Fruit fly (Drosophila melanogaster) whole organism, embryonic: ENCODE measurements around the gene Est-Q.

ENCODE experiments used
- Asciz ChIP-seq: fragments of 200-800 bp; sonication (Bioruptor generic); optimal IDR thresholded peaks from 2 replicates; lab custom pipeline; 2017; ENCODE audit warnings: missing biosample characterization, mild to moderate bottlenecking, missing genetic modification characterization, missing genetic modification reagents
- Bdp1 ChIP-seq: fragments of 200-800 bp; sonication (Bioruptor generic); optimal IDR thresholded peaks from 3 replicates; lab custom pipeline; 2016; ENCODE audit warnings: missing biosample characterization, missing genetic modification characterization
- CG10147 ChIP-seq: fragments of 200-800 bp; sonication (Bioruptor generic); optimal IDR thresholded peaks from 2 replicates; lab custom pipeline; 2019; ENCODE audit warnings: missing biosample characterization, mild to moderate bottlenecking, missing genetic modification characterization, moderate library complexity
- CG10274 ChIP-seq: fragments of 200-800 bp; sonication (Bioruptor generic); optimal IDR thresholded peaks from 3 replicates; lab custom pipeline; 2017; ENCODE audit warnings: missing biosample characterization, mild to moderate bottlenecking, missing genetic modification characterization
- CG10366 ChIP-seq: fragments of 200-800 bp; sonication (Bioruptor generic); IDR thresholded peaks from 2 replicates; pipeline ENCODE4 v1.3.6; 2022; ENCODE audit warnings: missing biosample characterization, missing genetic modification characterization
- CG10431 ChIP-seq: fragments of 200-800 bp; sonication (Bioruptor generic); optimal IDR thresholded peaks from 3 replicates; lab custom pipeline; 2018; ENCODE audit warnings: missing biosample characterization, mild to moderate bottlenecking, missing genetic modification characterization
- CG11093 ChIP-seq: fragments of 200-800 bp; sonication (Bioruptor generic); IDR thresholded peaks from 3 replicates; pipeline ENCODE4 v1.3.6; 2022; ENCODE audit warnings: missing biosample characterization, missing genetic modification characterization
- CG13775 ChIP-seq: fragments of 200-800 bp; sonication (Bioruptor generic); optimal IDR thresholded peaks from 3 replicates; lab custom pipeline; 2017; ENCODE audit warnings: missing biosample characterization, mild to moderate bottlenecking, missing genetic modification characterization
- CG14667 ChIP-seq: fragments of 200-800 bp; sonication (Bioruptor generic); IDR thresholded peaks from 2 replicates; pipeline ENCODE4 v1.3.6; 2022; ENCODE audit warnings: missing biosample characterization, missing genetic modification characterization
- CG1529 ChIP-seq: fragments of 200-800 bp; sonication (Bioruptor generic); optimal IDR thresholded peaks from 3 replicates; lab custom pipeline; 2018; ENCODE audit warnings: missing biosample characterization, missing genetic modification characterization
- CG1792 ChIP-seq: fragments of 200-800 bp; sonication (Bioruptor generic); optimal IDR thresholded peaks from 2 replicates; lab custom pipeline; 2016; ENCODE audit warnings: missing biosample characterization, missing genetic modification characterization
- CG1832 ChIP-seq: fragments of 200-800 bp; sonication (Bioruptor generic); optimal IDR thresholded peaks from 2 replicates; lab custom pipeline; 2017; ENCODE audit warnings: missing biosample characterization, mild to moderate bottlenecking, missing genetic modification characterization, inconsistent platforms
- CG18476 ChIP-seq: fragments of 200-800 bp; sonication (Bioruptor generic); optimal IDR thresholded peaks from 2 replicates; lab custom pipeline; 2016; ENCODE audit warnings: missing biosample characterization, mild to moderate bottlenecking, missing genetic modification characterization
- CG30403 ChIP-seq: fragments of 200-800 bp; sonication (Bioruptor generic); optimal IDR thresholded peaks from 3 replicates; lab custom pipeline; 2016; ENCODE audit warnings: missing biosample characterization, missing genetic modification characterization
- CG3995 ChIP-seq: fragments of 200-800 bp; sonication (Bioruptor generic); optimal IDR thresholded peaks from 3 replicates; lab custom pipeline; 2016; ENCODE audit warnings: missing biosample characterization, missing genetic modification characterization
- CG4424 ChIP-seq: fragments of 200-800 bp; sonication (Bioruptor generic); optimal IDR thresholded peaks from 3 replicates; lab custom pipeline; 2016; ENCODE audit warnings: missing biosample characterization, missing genetic modification characterization
- CG5245 ChIP-seq: fragments of 200-800 bp; sonication (Bioruptor generic); optimal IDR thresholded peaks from 3 replicates; lab custom pipeline; 2016; ENCODE audit warnings: missing biosample characterization, missing genetic modification characterization
- CG6254 ChIP-seq: fragments of 200-800 bp; sonication (Bioruptor generic); optimal IDR thresholded peaks from 3 replicates; lab custom pipeline; 2017; ENCODE audit warnings: mild to moderate bottlenecking, missing biosample characterization, missing genetic modification reagents, missing genetic modification characterization
- CG7556 ChIP-seq: fragments of 200-800 bp; sonication (Bioruptor generic); optimal IDR thresholded peaks from 2 replicates; lab custom pipeline; 2017; ENCODE audit warnings: missing biosample characterization, mild to moderate bottlenecking, missing genetic modification characterization
- CG7987 ChIP-seq: fragments of 200-800 bp; sonication (Bioruptor generic); optimal IDR thresholded peaks from 2 replicates; lab custom pipeline; 2018; ENCODE audit warnings: missing biosample characterization, mild to moderate bottlenecking, missing genetic modification characterization, moderate library complexity
- CG8281 ChIP-seq: fragments of 200-800 bp; sonication (Bioruptor generic); optimal IDR thresholded peaks from 2 replicates; lab custom pipeline; 2018; ENCODE audit warnings: missing biosample characterization, mild to moderate bottlenecking, missing genetic modification characterization, moderate library complexity
- Dll ChIP-seq: fragments of 200-800 bp; sonication (Bioruptor generic); IDR thresholded peaks from 4 replicates; pipeline ENCODE4 v1.3.6; 2022; ENCODE audit warnings: missing biosample characterization, missing genetic modification characterization; ENCODE audit not compliant: partially characterized antibody
- Doc2 ChIP-seq: fragments of 200-800 bp; sonication (Bioruptor generic); IDR thresholded peaks from 2 replicates; pipeline ENCODE4 v1.3.6; 2022; ENCODE audit warnings: missing biosample characterization, missing genetic modification characterization
- E2f2 ChIP-seq: fragments of 200-800 bp; sonication (Bioruptor generic); IDR thresholded peaks from 2 replicates; pipeline ENCODE4 v1.3.6; 2022; ENCODE audit warnings: missing biosample characterization, missing genetic modification characterization
- Gsc ChIP-seq: fragments of 200-800 bp; sonication (Bioruptor generic); IDR thresholded peaks from 2 replicates; pipeline ENCODE4 v1.3.6; 2022; ENCODE audit warnings: missing biosample characterization, missing genetic modification characterization
- Hr78 ChIP-seq, 2 experiments: fragments of 200-800 bp in 1 of 2; fragments of >200 bp in 1 of 2; sonication (Bioruptor generic) in 1 of 2; optimal IDR thresholded peaks; 2 replicates each; lab custom pipeline; 2017 to 2019; ENCODE audit warnings: missing biosample characterization in 2 of 2, missing genetic modification characterization in 2 of 2, mild to moderate bottlenecking in 1 of 2, moderate library complexity in 1 of 2
- Mad ChIP-seq: fragments of 200-800 bp; sonication (Bioruptor generic); optimal IDR thresholded peaks from 2 replicates; lab custom pipeline; 2016; ENCODE audit warnings: missing biosample characterization, missing genetic modification characterization
- Mrtf ChIP-seq: fragments of 200-800 bp; sonication (Bioruptor generic); IDR thresholded peaks from 3 replicates; pipeline ENCODE4 v1.3.6; 2022; ENCODE audit warnings: missing biosample characterization, missing genetic modification characterization
- Sox100B ChIP-seq: fragments of 200-800 bp; sonication (Bioruptor generic); optimal IDR thresholded peaks from 3 replicates; lab custom pipeline; 2018; ENCODE audit warnings: missing biosample characterization, mild to moderate bottlenecking, missing genetic modification characterization
- Ssrp ChIP-seq: fragments of 200-800 bp; sonication (Bioruptor generic); optimal IDR thresholded peaks from 2 replicates; lab custom pipeline; 2018; ENCODE audit warnings: missing biosample characterization, mild to moderate bottlenecking, missing genetic modification characterization, moderate library complexity
- chif ChIP-seq, 2 experiments: fragments of 200-800 bp; sonication (Bioruptor generic); optimal IDR thresholded peaks; 3 replicates each; lab custom pipeline; 2016; ENCODE audit warnings: missing biosample characterization in 2 of 2, missing genetic modification characterization in 2 of 2
- ci ChIP-seq: fragments of 200-800 bp; sonication (Bioruptor generic); IDR thresholded peaks from 3 replicates; pipeline ENCODE4 v1.3.6; 2022; ENCODE audit warnings: missing biosample characterization, missing genetic modification characterization
- corto ChIP-seq: fragments of 200-800 bp; sonication (Bioruptor generic); optimal IDR thresholded peaks from 2 replicates; lab custom pipeline; 2016; ENCODE audit warnings: missing biosample characterization, mild to moderate bottlenecking, missing genetic modification characterization, moderate library complexity
- dmrt11E ChIP-seq: fragments of 200-800 bp; sonication (Bioruptor generic); optimal IDR thresholded peaks from 3 replicates; lab custom pipeline; 2018; ENCODE audit warnings: missing biosample characterization, mild to moderate bottlenecking, missing genetic modification characterization, moderate library complexity
- dmrt99B ChIP-seq: fragments of 200-800 bp; sonication (Bioruptor generic); optimal IDR thresholded peaks from 2 replicates; lab custom pipeline; 2018; ENCODE audit warnings: missing biosample characterization, mild to moderate bottlenecking, missing genetic modification characterization, moderate library complexity
- esg ChIP-seq: fragments of 200-800 bp; sonication (Bioruptor generic); conservative IDR thresholded peaks from 2 replicates; pipeline ENCODE4 v1.3.6; 2022; ENCODE audit warnings: missing biosample characterization, missing genetic modification characterization
- grau ChIP-seq: fragments of 200-800 bp; optimal IDR thresholded peaks from 3 replicates; lab custom pipeline; 2019; ENCODE audit warnings: missing biosample characterization, mild to moderate bottlenecking, missing genetic modification characterization, moderate library complexity
- kni ChIP-seq: fragments of 200-800 bp; sonication (Bioruptor generic); optimal IDR thresholded peaks from 3 replicates; lab custom pipeline; 2017; ENCODE audit warnings: mild to moderate bottlenecking, missing biosample characterization, missing genetic modification reagents, missing genetic modification characterization
- luna ChIP-seq: fragments of 200-800 bp; sonication (Bioruptor generic); optimal IDR thresholded peaks from 2 replicates; lab custom pipeline; 2016; ENCODE audit warnings: missing biosample characterization, missing genetic modification characterization
- maf-S ChIP-seq: fragments of 200-800 bp; sonication (Bioruptor generic); optimal IDR thresholded peaks from 2 replicates; lab custom pipeline; 2016; ENCODE audit warnings: missing biosample characterization, missing genetic modification characterization
- psq ChIP-seq: fragments of 200-800 bp; sonication (Bioruptor generic); optimal IDR thresholded peaks from 2 replicates; lab custom pipeline; 2017; ENCODE audit warnings: missing biosample characterization, missing genetic modification characterization
- ro ChIP-seq: fragments of 200-800 bp; sonication (Bioruptor generic); IDR thresholded peaks from 2 replicates; pipeline ENCODE4 v1.3.6; 2022; ENCODE audit warnings: missing biosample characterization, missing genetic modification characterization
- row ChIP-seq: fragments of 200-800 bp; sonication (Bioruptor generic); IDR thresholded peaks from 3 replicates; pipeline ENCODE4 v1.3.6; 2022; ENCODE audit warnings: missing biosample characterization, missing genetic modification characterization
- shn ChIP-seq: fragments of 200-800 bp; sonication (Bioruptor generic); optimal IDR thresholded peaks from 3 replicates; lab custom pipeline; 2016; ENCODE audit warnings: missing biosample characterization, missing genetic modification characterization
- sim ChIP-seq: fragments of 200-800 bp; sonication (Bioruptor generic); IDR thresholded peaks from 2 replicates; pipeline ENCODE4 v1.3.6; 2022; ENCODE audit warnings: missing biosample characterization, missing genetic modification characterization
- sisA ChIP-seq: fragments of 200-800 bp; sonication (Bioruptor generic); IDR thresholded peaks from 2 replicates; pipeline ENCODE4 v1.3.6; 2022; ENCODE audit warnings: missing biosample characterization, missing genetic modification characterization
- sqz ChIP-seq: fragments of 200-800 bp; sonication (Bioruptor generic); optimal IDR thresholded peaks from 3 replicates; lab custom pipeline; 2018; ENCODE audit warnings: missing biosample characterization, mild to moderate bottlenecking, missing genetic modification characterization
- stc ChIP-seq: fragments of 200-800 bp; sonication (Bioruptor generic); IDR thresholded peaks from 2 replicates; pipeline ENCODE4 v1.3.6; 2022; ENCODE audit warnings: missing biosample characterization, missing genetic modification characterization
- tap ChIP-seq: fragments of 200-800 bp; optimal IDR thresholded peaks from 3 replicates; lab custom pipeline; 2019; ENCODE audit warnings: missing biosample characterization, mild to moderate bottlenecking, missing genetic modification characterization, moderate library complexity

Est-Q gene

DNA sequence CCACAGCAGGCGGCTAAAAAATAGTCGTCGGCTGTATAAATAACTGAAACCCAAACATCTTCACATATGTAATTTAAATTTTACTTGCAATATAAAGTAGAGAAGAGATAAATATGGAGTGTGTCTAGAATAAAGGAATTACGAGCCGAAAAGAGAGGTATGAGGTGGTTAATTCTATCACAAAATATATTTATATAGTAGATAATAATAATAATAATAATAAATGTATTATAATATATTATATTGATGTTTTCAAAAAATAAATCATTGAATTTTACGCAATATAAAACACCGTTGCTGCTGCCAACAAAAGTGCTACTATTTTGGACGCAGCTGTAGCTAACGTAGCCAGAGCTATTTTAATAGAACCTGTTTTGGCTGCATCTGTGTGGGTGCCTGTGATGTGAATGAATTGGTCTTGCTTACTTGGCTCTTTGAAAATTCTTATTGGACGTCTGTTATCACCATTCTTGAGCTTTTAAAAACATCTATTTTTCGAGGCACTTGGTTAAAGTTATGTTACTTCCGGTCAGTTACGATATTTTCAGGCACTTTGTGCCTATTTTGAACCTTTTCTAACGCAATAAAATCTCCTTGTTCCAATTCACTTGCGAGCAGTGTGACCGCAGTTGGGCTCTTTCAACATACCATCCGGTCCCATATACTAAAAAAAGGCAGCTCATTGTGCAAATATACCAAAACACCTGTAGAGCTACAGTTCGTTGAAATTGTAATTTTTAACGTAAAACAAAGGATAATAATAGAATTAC is 4.2 kb upstream of the Est-Q start, which contains the start of gene Hr78 (continued):
- TF ChIP-seq luna (GFP tag; lab: Kevin White, UChicago) (no peak), CG7987 (GFP tag; lab: Kevin White, UChicago) (peak; percentile 52), Hr78 (GFP tag; optimal IDR thresholded peaks at IDR 0.05; lab: Kevin White, UChicago) (peak in 1 of 2 experiments; percentile 95), CG13775 (GFP tag; lab: Kevin White, UChicago) (peak; percentile 82), row (GFP tag; lab: Robert Waterston, UW) (peak; percentile 61), CG5245 (GFP tag; lab: Kevin White, UChicago) (peak; percentile 31), CG10147 (GFP tag; lab: Kevin White, UChicago) (peak; percentile 84), CG1832 (GFP tag; lab: Kevin White, UChicago) (no peak), CG14667 (GFP tag; lab: Robert Waterston, UW) (no peak; the same call in 1 of the 2 replicates), CG18476 (GFP tag; lab: Kevin White, UChicago) (peak; percentile 57), dmrt11E (peak; percentile 73), psq (GFP tag; lab: Kevin White, UChicago) (peak; percentile 32), tap (peak; percentile 69), Mad (GFP tag; lab: Kevin White, UChicago) (no peak), shn (GFP tag; lab: Kevin White, UChicago) (no peak), chif (GFP tag; optimal IDR thresholded peaks at IDR 0.05; lab: Kevin White, UChicago) (no peak), sisA (peak; percentile 31; the same call in 1 of the 2 replicates), Doc2 (GFP tag; lab: Robert Waterston, UW) (no peak), stc (peak; percentile 62), Mrtf (GFP tag; lab: Robert Waterston, UW) (peak; percentile 52; the same call in 1 of the 3 replicates), esg (GFP tag; lab: Robert Waterston, UW) (peak; percentile 40; the same call in 1 of the 2 replicates), corto (GFP tag; lab: Kevin White, UChicago) (peak; percentile 64), ci (GFP tag; lab: Robert Waterston, UW) (peak; percentile 80; the same call in 2 of the 3 replicates), CG10431 (peak; percentile 77), CG7556 (GFP tag; lab: Kevin White, UChicago) (peak; percentile 92), CG11093 (GFP tag; lab: Robert Waterston, UW) (no peak), CG10366 (GFP tag; lab: Robert Waterston, UW) (peak; percentile 39), Asciz (GFP tag; lab: Kevin White, UChicago) (peak; percentile 86), CG6254 (peak; percentile 72), ro (GFP tag; lab: Robert Waterston, UW) (no peak), grau (tag; lab: Kevin White, UChicago) (peak; percentile 85), kni (peak; percentile 3), CG8281 (tag; lab: Kevin White, UChicago) (peak; percentile 62), dmrt99B (tag; lab: Kevin White, UChicago) (peak; percentile 90), CG1792 (no peak), Bdp1 (GFP tag; lab: Kevin White, UChicago) (no peak), Ssrp (peak; percentile 78), CG4424 (GFP tag; lab: Kevin White, UChicago) (peak; percentile 75), Sox100B (peak; percentile 90), E2f2 (GFP tag; lab: Robert Waterston, UW) (peak; percentile 44; the same call in 1 of the 2 replicates), CG30403 (GFP tag; lab: Kevin White, UChicago) (peak; percentile 55), sqz (GFP tag; lab: Kevin White, UChicago) (no peak), CG1529 (GFP tag; lab: Kevin White, UChicago) (peak; percentile 57), sim (GFP tag; lab: Robert Waterston, UW) (no peak), Gsc (GFP tag; lab: Robert Waterston, UW) (no peak), CG3995 (GFP tag; lab: Kevin White, UChicago) (peak; percentile 70), Dll (GFP tag; lab: Robert Waterston, UW) (no peak), maf-S (GFP tag; lab: Kevin White, UChicago) (no peak), CG10274 (GFP tag; lab: Kevin White, UChicago) (peak; percentile 22)
